Worm (Caenorhabditis elegans): Measurements from ENCODE around the gene sax-2.
A peak's percentile ranks its signal among the peaks of the same experiment; 100 is the strongest.

The sax-2 gene

ce11 chrIII:5089489-5089888 is 20.0 kb upstream of the sax-2 start (continued):
- TF ChIP-seq elt-3 (tag; optimal IDR thresholded peaks at IDR 0.05), result peak in 5 of 6 experiments; percentile 30 to 75 (median 33)
- no peak for TF ChIP-seq lin-39 (tag; optimal IDR thresholded peaks at IDR 0.05)
- TF ChIP-seq irx-1 (tag; optimal IDR thresholded peaks at IDR 0.05), result no peak
- no peak for TF ChIP-seq jun-1 (tag; optimal IDR thresholded peaks at IDR 0.05)
- TF ChIP-seq ceh-63 (GFP tag; optimal IDR thresholded peaks at IDR 0.05), result no peak
- TF ChIP-seq lin-14 (GFP tag; optimal IDR thresholded peaks at IDR 0.05), result peak; percentile 32
- TF ChIP-seq nhr-71 (tag; optimal IDR thresholded peaks at IDR 0.05), result peak; percentile 36
- TF ChIP-seq nhr-19 (GFP tag; conservative IDR thresholded peaks at IDR 0.05), result peak; percentile 73
- TF ChIP-seq fkh-4 (tag; optimal IDR thresholded peaks at IDR 0.05; ENCODE audit: borderline replicate concordance), result no peak
- no peak for TF ChIP-seq grh-1 (GFP tag; IDR thresholded peaks at IDR 0.05)
- TF ChIP-seq egl-13 (tag; optimal IDR thresholded peaks at IDR 0.05), result no peak
- peak; percentile 25 for TF ChIP-seq blmp-1 (tag; optimal IDR thresholded peaks at IDR 0.05)
- no peak for TF ChIP-seq unc-130 (tag; optimal IDR thresholded peaks at IDR 0.05)
- no peak for TF ChIP-seq hpl-2 (GFP tag; optimal IDR thresholded peaks at IDR 0.05)
- TF ChIP-seq sup-37 (GFP tag; optimal IDR thresholded peaks at IDR 0.05), result no peak
- no peak for TF ChIP-seq elt-2 (tag; optimal IDR thresholded peaks at IDR 0.05)
- TF ChIP-seq lir-3 (tag; optimal IDR thresholded peaks at IDR 0.05; ENCODE audit: poor library complexity), result no peak
- peak; percentile 49 for TF ChIP-seq nhr-85 (tag)
- TF ChIP-seq ceh-90 (tag; optimal IDR thresholded peaks at IDR 0.05), result no peak
- TF ChIP-seq nhr-90 (tag; optimal IDR thresholded peaks at IDR 0.05; ENCODE audit: poor library complexity), result no peak
- no peak for TF ChIP-seq nhr-47 (tag; optimal IDR thresholded peaks at IDR 0.05)
- no peak for TF ChIP-seq lin-35 (GFP tag; optimal IDR thresholded peaks at IDR 0.05)
- TF ChIP-seq ceh-82 (tag; optimal IDR thresholded peaks at IDR 0.05), result no peak
- TF ChIP-seq pag-3 (tag; optimal IDR thresholded peaks at IDR 0.05; ENCODE audit: borderline replicate concordance, insufficient read depth), result no peak
- TF ChIP-seq dpl-1 (GFP tag; optimal IDR thresholded peaks at IDR 0.05), result no peak
- TF ChIP-seq unc-30 (tag; optimal IDR thresholded peaks at IDR 0.05), result no peak
- no peak for TF ChIP-seq Y116A8C.19 (tag; optimal IDR thresholded peaks at IDR 0.05; ENCODE audit: borderline replicate concordance)
- no peak for TF ChIP-seq zag-1 (tag; optimal IDR thresholded peaks at IDR 0.05)

ce11 chrIII:5092345-5092744 is 17.2 kb upstream of the sax-2 start:
- no peak for TF ChIP-seq nhr-84 (tag; optimal IDR thresholded peaks at IDR 0.05)
- TF ChIP-seq nhr-19 (GFP tag; conservative IDR thresholded peaks at IDR 0.05), result no peak
- no peak for TF ChIP-seq nhr-77 (tag; optimal IDR thresholded peaks at IDR 0.05)
- no peak for TF ChIP-seq Y116A8C.19 (tag; optimal IDR thresholded peaks at IDR 0.05; ENCODE audit: borderline replicate concordance)
- no peak for TF ChIP-seq mdl-1 (tag; optimal IDR thresholded peaks at IDR 0.05)
- TF ChIP-seq ceh-90 (tag; optimal IDR thresholded peaks at IDR 0.05), result no peak
- no peak for TF ChIP-seq sptf-1 (tag; optimal IDR thresholded peaks at IDR 0.05)
- TF ChIP-seq hlh-4 (tag; optimal IDR thresholded peaks at IDR 0.05), result no peak
- TF ChIP-seq unc-98 (GFP tag; IDR thresholded peaks at IDR 0.05), result no peak
- TF ChIP-seq hpl-2 (GFP tag; optimal IDR thresholded peaks at IDR 0.05), result no peak
- TF ChIP-seq mab-9 (GFP tag; IDR thresholded peaks at IDR 0.05), result no peak
- no peak for TF ChIP-seq swsn-7 (tag; optimal IDR thresholded peaks at IDR 0.05)
- TF ChIP-seq isw-1 (GFP tag; IDR thresholded peaks at IDR 0.05), result no peak
- TF ChIP-seq fos-1 (tag; optimal IDR thresholded peaks at IDR 0.05), result no peak
- no peak for TF ChIP-seq unc-30 (tag; optimal IDR thresholded peaks at IDR 0.05)
- TF ChIP-seq vab-15 (tag; optimal IDR thresholded peaks at IDR 0.05), result no peak
- no peak for TF ChIP-seq nhr-71 (tag; optimal IDR thresholded peaks at IDR 0.05)
- no peak for TF ChIP-seq irx-1 (tag; optimal IDR thresholded peaks at IDR 0.05)
- TF ChIP-seq ets-5 (GFP tag; IDR thresholded peaks at IDR 0.05), result no peak

Data from whole organism, L1 larva.